Worm (Caenorhabditis elegans): Measurements from ENCODE around the gene ZK652.8.

DNA sequence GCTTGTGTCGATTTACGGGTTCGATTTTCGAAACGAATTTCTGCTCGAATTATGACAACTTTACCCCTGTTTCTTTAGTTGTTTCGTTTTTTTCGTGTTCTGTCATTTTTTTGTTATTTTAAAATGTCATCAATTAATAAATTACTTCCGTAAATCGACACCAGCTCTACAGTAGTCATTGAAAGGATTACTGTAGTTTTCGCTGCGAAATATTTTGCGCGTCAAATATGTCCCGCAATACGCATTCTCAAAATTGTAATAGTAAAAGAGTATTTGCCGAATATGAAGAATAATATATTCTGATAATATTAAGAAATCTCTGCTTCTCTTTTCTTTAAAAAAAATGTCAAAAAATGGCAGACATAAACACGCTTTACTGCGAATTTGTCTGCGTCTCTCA lies 49.8 kb upstream of the ZK652.8 start:
- TF ChIP-seq ama-1 (optimal IDR thresholded peaks at IDR 0.05) (no peak), nhr-11 (tag; optimal IDR thresholded peaks at IDR 0.05) (no peak), unc-62 (GFP tag; optimal IDR thresholded peaks at IDR 0.05) (no peak), ceh-28 (tag; optimal IDR thresholded peaks at IDR 0.05) (no peak), jun-1 (tag; optimal IDR thresholded peaks at IDR 0.05) (no peak), ceh-9 (tag; optimal IDR thresholded peaks at IDR 0.05) (no peak), nfya-1 (tag; optimal IDR thresholded peaks at IDR 0.05; ENCODE audit: insufficient read depth) (peak; percentile 7), pha-4 (tag; optimal IDR thresholded peaks at IDR 0.05) (no peak), fos-1 (tag; optimal IDR thresholded peaks at IDR 0.05) (no peak), nhr-23 (tag; optimal IDR thresholded peaks at IDR 0.05) (no peak)

All from whole organism, L3 larva.